Worm (Caenorhabditis elegans): Measurements from ENCODE around the gene hum-6.

ce11 chrX:2362872-2363271, 60.0 kb downstream of the hum-6 start:
- TF ChIP-seq blmp-1 (tag; optimal IDR thresholded peaks at IDR 0.05; ENCODE audit: insufficient read depth): no peak
- no peak for TF ChIP-seq ztf-4 (tag; optimal IDR thresholded peaks at IDR 0.05)
- no peak for TF ChIP-seq fos-1 (tag; optimal IDR thresholded peaks at IDR 0.05)
- no peak for TF ChIP-seq lsy-2 (tag; optimal IDR thresholded peaks at IDR 0.05)

Data from whole organism, L2 larva.